Fruit fly (Drosophila melanogaster): ENCODE measurements around the gene pst.

dm6 chr3L:7338786-7339185, 21.3 kb downstream of the pst start:
- TF ChIP-seq net (GFP tag; optimal IDR thresholded peaks at IDR 0.05) (no peak), OdsH (GFP tag; optimal IDR thresholded peaks at IDR 0.05) (no peak)
